Worm (Caenorhabditis elegans): ENCODE measurements around the gene mmaa-1.

The mmaa-1 gene

DNA sequence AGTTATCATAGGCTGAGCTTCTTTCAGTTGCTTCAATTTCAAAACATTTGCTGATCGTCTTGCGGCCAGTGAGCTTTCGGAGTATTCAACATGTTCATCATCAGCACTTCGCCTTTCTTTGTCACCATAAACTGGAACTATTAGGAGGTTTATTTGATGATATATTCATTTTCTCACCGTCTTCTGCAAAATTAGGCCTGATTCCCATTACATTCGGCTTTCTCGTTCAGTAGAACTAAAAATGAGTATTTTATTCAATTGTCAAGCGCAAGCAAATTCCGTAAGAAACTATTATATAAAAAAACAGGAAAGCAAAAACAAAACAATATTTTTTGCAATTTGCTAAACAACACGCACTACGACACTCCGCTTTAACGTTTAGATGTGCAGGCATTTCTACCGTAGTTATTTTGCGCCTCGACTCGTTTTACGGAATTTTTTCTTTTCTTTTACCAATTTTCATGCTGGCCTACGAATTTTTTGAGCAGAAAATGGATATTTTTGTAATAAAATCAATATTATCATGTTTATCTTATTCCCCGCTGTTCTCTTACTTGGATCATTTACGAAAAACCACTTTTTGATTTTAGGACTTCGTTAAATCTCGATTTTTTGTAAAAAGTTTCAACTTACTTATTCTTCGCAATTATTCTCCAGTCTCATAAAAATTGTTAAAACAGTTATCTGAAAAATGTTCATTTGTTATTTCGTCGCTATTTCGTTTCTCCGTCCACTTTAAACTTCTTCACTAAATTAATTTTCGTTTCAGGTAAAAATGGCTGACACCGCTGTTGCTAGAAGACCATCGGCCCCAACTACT, 4.0 kb upstream of the mmaa-1 start, which contains the start of the genes farl-11 and rpl-33 (continued):
- no peak for TF ChIP-seq pat-9 (tag; optimal IDR thresholded peaks at IDR 0.05)
- no peak for TF ChIP-seq fkh-6 (tag; optimal IDR thresholded peaks at IDR 0.05)
- peak; percentile 80 for TF ChIP-seq ceh-31 (tag; optimal IDR thresholded peaks at IDR 0.05)
- peak; percentile 23 for TF ChIP-seq ceh-34 (tag; optimal IDR thresholded peaks at IDR 0.05)
- no peak for TF ChIP-seq mec-3 (tag; optimal IDR thresholded peaks at IDR 0.05; ENCODE audit: borderline replicate concordance)
- no peak for TF ChIP-seq hlh-30 (tag; optimal IDR thresholded peaks at IDR 0.05; ENCODE audit: insufficient read depth)
- no peak for TF ChIP-seq unc-86 (tag; optimal IDR thresholded peaks at IDR 0.05)
- TF ChIP-seq fax-1 (tag; optimal IDR thresholded peaks at IDR 0.05), result no peak
- no peak for TF ChIP-seq ceh-14 (tag; optimal IDR thresholded peaks at IDR 0.05)
- no peak for TF ChIP-seq ahr-1 (tag; optimal IDR thresholded peaks at IDR 0.05)
- no peak for TF ChIP-seq elt-4 (tag; optimal IDR thresholded peaks at IDR 0.05)
- peak; percentile 50 for TF ChIP-seq dve-1 (tag; optimal IDR thresholded peaks at IDR 0.05)
- no peak for TF ChIP-seq hlh-6 (tag; optimal IDR thresholded peaks at IDR 0.05)
- no peak for TF ChIP-seq npax-4 (tag; optimal IDR thresholded peaks at IDR 0.05)
- TF ChIP-seq hlh-15 (tag; optimal IDR thresholded peaks at IDR 0.05), result no peak
- TF ChIP-seq unc-55 (GFP tag; optimal IDR thresholded peaks at IDR 0.05), result peak; percentile 38
- TF ChIP-seq hlh-8 (tag; optimal IDR thresholded peaks at IDR 0.05), result no peak
- no peak for TF ChIP-seq ceh-48 (tag; optimal IDR thresholded peaks at IDR 0.05)
- peak; percentile 42 for TF ChIP-seq elt-2 (tag; optimal IDR thresholded peaks at IDR 0.05)
- TF ChIP-seq che-1 (tag; optimal IDR thresholded peaks at IDR 0.05), result no peak
- no peak for TF ChIP-seq gmeb-2 (tag; optimal IDR thresholded peaks at IDR 0.05)
- TF ChIP-seq nhr-11 (tag; optimal IDR thresholded peaks at IDR 0.05), result no peak

DNA sequence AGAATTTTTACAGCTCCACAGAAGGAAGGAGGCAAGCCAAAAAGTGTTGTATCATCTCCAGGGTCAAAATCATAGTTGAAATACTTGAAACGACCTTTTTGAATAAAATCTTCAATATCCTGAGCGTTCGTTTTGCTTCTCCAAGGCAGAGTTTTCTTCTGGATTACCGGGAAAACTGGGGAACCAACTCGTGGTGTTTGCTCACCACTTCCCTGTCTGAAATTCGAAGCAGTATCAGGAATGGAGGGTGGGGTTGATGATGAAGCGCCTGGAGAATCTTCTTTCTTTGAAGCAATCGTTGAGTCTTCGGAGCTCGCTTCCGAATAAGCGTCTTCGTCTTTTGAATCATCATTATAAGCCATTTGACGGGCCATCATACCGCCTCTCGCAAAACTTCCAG, 2.1 kb upstream of the mmaa-1 start:
- no peak for TF ChIP-seq gmeb-2 (tag; optimal IDR thresholded peaks at IDR 0.05)
- TF ChIP-seq pha-4 (tag; optimal IDR thresholded peaks at IDR 0.05), result no peak
- TF ChIP-seq lim-6 (tag; optimal IDR thresholded peaks at IDR 0.05), result no peak
- TF ChIP-seq che-1 (tag; optimal IDR thresholded peaks at IDR 0.05), result no peak
- TF ChIP-seq ceh-30 (tag; optimal IDR thresholded peaks at IDR 0.05), result no peak
- TF ChIP-seq lin-11 (tag; optimal IDR thresholded peaks at IDR 0.05), result no peak
- no peak for TF ChIP-seq sox-2 (GFP tag; IDR thresholded peaks at IDR 0.05)

DNA sequence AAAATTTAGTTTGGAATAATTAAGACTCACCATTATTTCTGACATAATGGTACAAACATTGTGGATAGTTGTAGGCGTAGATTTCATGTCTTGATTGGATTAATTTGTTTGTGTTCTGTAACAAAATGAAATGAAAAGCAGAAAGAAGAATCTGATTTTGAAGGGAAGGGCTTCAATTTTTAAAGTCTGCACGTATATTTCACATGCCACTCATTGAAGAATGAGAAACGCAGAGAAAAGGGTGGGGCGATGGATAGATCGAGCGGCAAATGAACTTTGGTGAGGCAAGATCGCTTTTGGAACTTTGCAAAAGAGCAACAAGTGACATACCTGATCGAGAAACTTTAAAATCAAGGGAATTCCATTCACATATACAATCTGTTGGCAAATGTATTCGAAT, 1.3 kb upstream of the mmaa-1 start:
- no peak for TF ChIP-seq fkh-10 (GFP tag; optimal IDR thresholded peaks at IDR 0.05)
- no peak for TF ChIP-seq ceh-45 (GFP tag; IDR thresholded peaks at IDR 0.05)
- no peak for TF ChIP-seq hlh-13 (GFP tag; optimal IDR thresholded peaks at IDR 0.05)
- TF ChIP-seq ceh-6 (GFP tag; optimal IDR thresholded peaks at IDR 0.05), result no peak
- TF ChIP-seq hlh-6 (tag; optimal IDR thresholded peaks at IDR 0.05), result no peak
- no peak for TF ChIP-seq madf-2 (tag; optimal IDR thresholded peaks at IDR 0.05)
- no peak for TF ChIP-seq T23F11.4 (GFP tag; optimal IDR thresholded peaks at IDR 0.05)
- no peak for TF ChIP-seq pros-1 (tag; optimal IDR thresholded peaks at IDR 0.05)
- TF ChIP-seq odd-2 (tag; optimal IDR thresholded peaks at IDR 0.05), result no peak
- no peak for TF ChIP-seq rnt-1 (tag; optimal IDR thresholded peaks at IDR 0.05)
- no peak for TF ChIP-seq pha-4 (tag; optimal IDR thresholded peaks at IDR 0.05)
- no peak for TF ChIP-seq dmd-4 (tag; optimal IDR thresholded peaks at IDR 0.05; ENCODE audit: borderline replicate concordance)

DNA sequence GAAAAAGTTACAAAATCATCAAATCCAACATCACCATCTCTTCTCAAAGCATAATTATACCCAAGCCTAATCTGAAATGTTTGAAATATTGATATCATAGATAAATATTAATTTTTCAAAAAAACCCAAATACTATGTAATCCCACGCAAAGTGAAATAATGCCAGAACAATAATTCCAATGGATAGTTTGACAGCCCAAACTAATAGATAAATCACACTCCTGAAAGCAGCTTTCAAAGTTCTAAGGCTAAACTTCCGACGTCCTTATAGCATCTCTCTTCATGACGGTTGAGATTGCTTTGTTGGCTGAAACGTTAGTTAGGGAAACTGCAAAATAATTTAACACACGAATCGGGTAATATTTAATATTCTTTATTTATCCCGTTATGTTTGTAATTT, 1.7 kb downstream of the mmaa-1 start:
- no peak for TF ChIP-seq gmeb-2 (tag; optimal IDR thresholded peaks at IDR 0.05)
- TF ChIP-seq sox-4 (tag; optimal IDR thresholded peaks at IDR 0.05), result no peak

All from whole organism, late embryonic.